Fruit fly (Drosophila melanogaster) whole organism: ENCODE results near the gene fax.

Experiments used
- CG8478 ChIP-seq: fragments of >200 bp; optimal IDR thresholded peaks from 2 replicates; lab custom pipeline; 2018; ENCODE audit warnings: inconsistent platforms
- Dll ChIP-seq: fragments of >200 bp; optimal IDR thresholded peaks from 2 replicates; lab custom pipeline; 2017
- EcR ChIP-seq, 2 experiments: fragments of >200 bp; optimal IDR thresholded peaks; 2 replicates each; lab custom pipeline; 2017; ENCODE audit warnings: missing biosample characterization in 2 of 2, missing genetic modification characterization in 2 of 2, missing genetic modification reagents in 2 of 2
- pan ChIP-seq: fragments of >200 bp; optimal IDR thresholded peaks from 2 replicates; lab custom pipeline; 2017
- psq ChIP-seq: fragments of >200 bp; optimal IDR thresholded peaks from 2 replicates; lab custom pipeline; 2017
- usp ChIP-seq: fragments of >200 bp; optimal IDR thresholded peaks from 2 replicates; lab custom pipeline; 2017; ENCODE audit warnings: missing biosample characterization, missing genetic modification characterization, mixed read lengths

fax gene

dm6 chr3L:16410234-16411119 lies 1.2 kb downstream of the fax start:
- TF ChIP-seq psq (lab: Kevin White, UChicago) (no peak), pan (lab: Kevin White, UChicago) (no peak), usp (no peak), CG8478 (no peak), EcR (GFP tag; optimal IDR thresholded peaks at IDR 0.05; lab: Kevin White, UChicago) (no peak), Dll (lab: Kevin White, UChicago) (peak; percentile 78)

- TF ChIP-seq EcR (GFP tag; optimal IDR thresholded peaks at IDR 0.05; lab: Kevin White, UChicago) (peak in 1 of 2 experiments; percentile 35), psq (lab: Kevin White, UChicago) (no peak), Dll (lab: Kevin White, UChicago) (peak; percentile 32), CG8478 (no peak), pan (lab: Kevin White, UChicago) (no peak), usp (no peak)
Observed at dm6 chr3L:16409440-16410233, 2.0 kb downstream of the fax start.

dm6 chr3L:16408609-16409439 lies 2.8 kb downstream of the fax start:
- TF ChIP-seq EcR (GFP tag; optimal IDR thresholded peaks at IDR 0.05; lab: Kevin White, UChicago) (peak in 1 of 2 experiments; percentile 13), CG8478 (no peak)

- no peak for TF ChIP-seq pan (lab: Kevin White, UChicago)
- no peak for TF ChIP-seq psq (lab: Kevin White, UChicago)
- no peak for TF ChIP-seq Dll (lab: Kevin White, UChicago)
- no peak for TF ChIP-seq EcR (GFP tag; optimal IDR thresholded peaks at IDR 0.05; lab: Kevin White, UChicago)
- no peak for TF ChIP-seq CG8478
- no peak for TF ChIP-seq usp
Observed at dm6 chr3L:16407815-16408608, 3.6 kb downstream of the fax start.

DNA sequence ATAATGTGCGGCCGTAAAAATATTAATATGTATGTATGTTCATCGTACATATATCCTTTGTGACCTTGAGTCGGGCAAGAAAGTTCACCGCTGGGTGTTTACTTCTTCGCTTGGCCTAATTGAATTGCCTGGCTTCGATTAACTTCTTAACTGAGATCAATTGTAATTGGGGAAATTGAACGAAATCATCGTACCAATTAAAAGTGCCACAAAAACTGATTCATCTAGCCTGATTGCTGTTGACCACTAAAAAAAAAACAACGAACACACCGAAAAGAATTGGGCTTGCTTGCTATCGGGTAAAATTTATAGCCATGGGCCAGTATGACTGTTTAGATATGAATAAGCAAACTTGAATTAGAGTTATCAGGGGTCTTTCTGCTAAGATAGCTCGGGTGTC lies 9.4 kb downstream of the fax start:
- no peak for TF ChIP-seq pan (lab: Kevin White, UChicago)
- TF ChIP-seq Dll (lab: Kevin White, UChicago), result no peak
- no peak for TF ChIP-seq psq (lab: Kevin White, UChicago)
- TF ChIP-seq usp, result no peak
- no peak for TF ChIP-seq EcR (GFP tag; optimal IDR thresholded peaks at IDR 0.05; lab: Kevin White, UChicago)
- TF ChIP-seq CG8478, result no peak

DNA sequence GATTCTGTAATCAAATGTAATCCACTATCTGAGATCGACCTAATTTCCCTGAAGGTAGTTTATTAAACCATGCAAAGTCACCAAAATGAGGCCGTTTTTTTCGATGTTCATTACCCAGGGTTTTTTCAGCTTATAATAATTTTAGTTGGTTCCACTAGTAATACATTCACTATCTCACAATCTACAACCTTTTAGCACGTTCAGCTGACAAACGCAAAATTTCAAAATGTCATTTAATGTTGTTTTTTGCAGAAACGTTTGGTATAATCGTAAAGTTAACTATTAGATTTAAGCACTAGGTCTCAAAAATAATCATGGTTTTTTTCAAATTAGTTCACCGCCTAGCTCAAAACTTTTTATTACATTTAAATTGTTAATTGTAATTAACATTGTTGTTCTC lies 11.5 kb downstream of the fax start, which contains the start of gene CG44836:
TSS of gene CG44836 (minus strand) at position 101 of the 400 bp plus-strand sequence.
- TF ChIP-seq usp (no peak), CG8478 (no peak), psq (lab: Kevin White, UChicago) (no peak), EcR (GFP tag; optimal IDR thresholded peaks at IDR 0.05; lab: Kevin White, UChicago) (no peak), pan (lab: Kevin White, UChicago) (no peak), Dll (lab: Kevin White, UChicago) (no peak)

- TF ChIP-seq usp (no peak), psq (lab: Kevin White, UChicago) (no peak), pan (lab: Kevin White, UChicago) (no peak), EcR (GFP tag; optimal IDR thresholded peaks at IDR 0.05; lab: Kevin White, UChicago) (no peak), Dll (lab: Kevin White, UChicago) (no peak), CG8478 (no peak)
Observed at dm6 chr3L:16394506-16394905, 17.1 kb downstream of the fax start, which contains the start of gene Gagr. Gene Gagr, plus strand, starts transcription at chr3L:16394586.

dm6 chr3L:16393700-16394099 lies 17.9 kb downstream of the fax start:
- TF ChIP-seq CG8478 (no peak), EcR (GFP tag; optimal IDR thresholded peaks at IDR 0.05; lab: Kevin White, UChicago) (no peak), pan (lab: Kevin White, UChicago) (no peak), usp (no peak), Dll (lab: Kevin White, UChicago) (no peak), psq (lab: Kevin White, UChicago) (no peak)

- TF ChIP-seq pan (lab: Kevin White, UChicago), result no peak
- TF ChIP-seq psq (lab: Kevin White, UChicago), result no peak
- TF ChIP-seq Dll (lab: Kevin White, UChicago), result no peak
- no peak for TF ChIP-seq usp
- no peak for TF ChIP-seq EcR (GFP tag; optimal IDR thresholded peaks at IDR 0.05; lab: Kevin White, UChicago)
- no peak for TF ChIP-seq CG8478
Observed at dm6 chr3L:16392874-16393273, 18.8 kb downstream of the fax start.

dm6 chr3L:16392203-16392800 lies 19.3 kb downstream of the fax start:
- TF ChIP-seq Dll (lab: Kevin White, UChicago) (no peak), CG8478 (no peak), EcR (GFP tag; optimal IDR thresholded peaks at IDR 0.05; lab: Kevin White, UChicago) (no peak), usp (no peak), pan (lab: Kevin White, UChicago) (no peak), psq (lab: Kevin White, UChicago) (no peak)
